Worm (Caenorhabditis elegans): ENCODE results near the gene aqp-11.
A peak's percentile ranks its signal among the peaks of the same experiment; 100 is the strongest.

The aqp-11 gene

ce11 chrIII:13717505-13717904, 44.4 kb downstream of the aqp-11 start (continued):
- TF ChIP-seq mcd-1 (GFP tag; IDR thresholded peaks at IDR 0.05), result peak; percentile 31; the same call in 1 of the 2 replicates
- TF ChIP-seq ztf-26 (tag; optimal IDR thresholded peaks at IDR 0.05), result no peak
- TF ChIP-seq attf-6 (GFP tag; IDR thresholded peaks at IDR 0.05), result no peak
- no peak for TF ChIP-seq madf-10 (tag; optimal IDR thresholded peaks at IDR 0.05)
- no peak for TF ChIP-seq lin-40 (tag; optimal IDR thresholded peaks at IDR 0.05)
- no peak for TF ChIP-seq nhr-90 (tag; optimal IDR thresholded peaks at IDR 0.05)
- TF ChIP-seq ccch-3 (GFP tag; optimal IDR thresholded peaks at IDR 0.05), result no peak
- TF ChIP-seq snpc-3.4 (tag; optimal IDR thresholded peaks at IDR 0.05), result no peak
- TF ChIP-seq Y53F4B.3 (GFP tag; IDR thresholded peaks at IDR 0.05), result no peak
- no peak for TF ChIP-seq lsy-27 (tag; optimal IDR thresholded peaks at IDR 0.05; ENCODE audit: borderline replicate concordance, insufficient read depth)
- no peak for TF ChIP-seq hlh-12 (tag; optimal IDR thresholded peaks at IDR 0.05)
- no peak for TF ChIP-seq mel-28 (tag; optimal IDR thresholded peaks at IDR 0.05; ENCODE audit: borderline replicate concordance)
- TF ChIP-seq hmg-20 (GFP tag; IDR thresholded peaks at IDR 0.05), result no peak
- TF ChIP-seq sea-2 (GFP tag; IDR thresholded peaks at IDR 0.05), result no peak
- no peak for TF ChIP-seq F37B4.10 (GFP tag; IDR thresholded peaks at IDR 0.05)
- TF ChIP-seq F55B11.4 (tag; optimal IDR thresholded peaks at IDR 0.05; ENCODE audit: borderline replicate concordance, insufficient read depth), result no peak
- no peak for TF ChIP-seq bed-1 (GFP tag; IDR thresholded peaks at IDR 0.05)
- TF ChIP-seq zfh-2 (GFP tag; conservative IDR thresholded peaks at IDR 0.05), result peak; percentile 65
- TF ChIP-seq gei-17 (GFP tag; optimal IDR thresholded peaks at IDR 0.05), result no peak
- no peak for TF ChIP-seq B0336.3 (GFP tag; IDR thresholded peaks at IDR 0.05)
- TF ChIP-seq egl-44 (GFP tag; IDR thresholded peaks at IDR 0.05), result no peak
- TF ChIP-seq ceh-91 (GFP tag; IDR thresholded peaks at IDR 0.05), result no peak
- TF ChIP-seq hmg-1.2 (GFP tag; IDR thresholded peaks at IDR 0.05), result peak; percentile 78; the same call in 1 of the 2 replicates
- no peak for TF ChIP-seq mxl-1 (tag; optimal IDR thresholded peaks at IDR 0.05)
- no peak for TF ChIP-seq fkh-3 (tag; optimal IDR thresholded peaks at IDR 0.05)
- TF ChIP-seq C17E4.6 (GFP tag; IDR thresholded peaks at IDR 0.05), result no peak
- TF ChIP-seq madf-8 (GFP tag; conservative IDR thresholded peaks at IDR 0.05), result no peak
- no peak; the same call in 1 of the 2 replicates for TF ChIP-seq madf-6 (GFP tag; IDR thresholded peaks at IDR 0.05)
- TF ChIP-seq K12H6.12 (tag; optimal IDR thresholded peaks at IDR 0.05), result peak; percentile 8
- TF ChIP-seq aptf-2 (GFP tag; conservative IDR thresholded peaks at IDR 0.05), result no peak
- no peak for TF ChIP-seq attf-3 (GFP tag; conservative IDR thresholded peaks at IDR 0.05)
- no peak for TF ChIP-seq F22D6.2 (tag; optimal IDR thresholded peaks at IDR 0.05)
- peak; percentile 62; the same call in 1 of the 2 replicates for TF ChIP-seq nfyb-1 (GFP tag; IDR thresholded peaks at IDR 0.05)

- TF ChIP-seq F37B4.10 (GFP tag; IDR thresholded peaks at IDR 0.05) (no peak), dpff-1 (tag; optimal IDR thresholded peaks at IDR 0.05) (no peak), ceh-27 (GFP tag; optimal IDR thresholded peaks at IDR 0.05) (peak; percentile 46), nfyb-1 (GFP tag; IDR thresholded peaks at IDR 0.05) (0 out of 2 replicates have a peak, but pooled peaks have one; percentile 30), dox-1 (GFP tag; IDR thresholded peaks at IDR 0.05) (0 out of 2 replicates have a peak, but pooled peaks have one; percentile 14), lsy-27 (tag; optimal IDR thresholded peaks at IDR 0.05; ENCODE audit: borderline replicate concordance, insufficient read depth) (no peak), F57A8.1 (GFP tag; optimal IDR thresholded peaks at IDR 0.05) (no peak), madf-6 (GFP tag; IDR thresholded peaks at IDR 0.05) (0 out of 2 replicates have a peak, but pooled peaks have one; percentile 9), zfh-2 (GFP tag; conservative IDR thresholded peaks at IDR 0.05) (0 out of 2 replicates have a peak, but pooled peaks have one; percentile 7), nhr-80 (tag; optimal IDR thresholded peaks at IDR 0.05) (peak; percentile 42), attf-5 (GFP tag; optimal IDR thresholded peaks at IDR 0.05) (peak; percentile 15)
Observed at ce11 chrIII:13718403-13718969, 45.4 kb downstream of the aqp-11 start.
